Fruit fly (Drosophila melanogaster) whole organism, embryonic: Measurements from ENCODE around the gene CG9302.
A peak's percentile ranks its signal among the peaks of the same experiment; 100 is the strongest.

Experiments used
- Antp ChIP-seq: fragments of 200-800 bp; sonication (Bioruptor generic); optimal IDR thresholded peaks from 3 replicates; lab custom pipeline; 2016; ENCODE audit warnings: missing biosample characterization, missing genetic modification characterization
- Blimp-1 ChIP-seq: fragments of 200-800 bp; sonication (Bioruptor generic); optimal IDR thresholded peaks from 3 replicates; lab custom pipeline; 2018; ENCODE audit warnings: missing biosample characterization, missing genetic modification characterization, mild to moderate bottlenecking, moderate library complexity, missing genetic modification reagents
- CG10431 ChIP-seq: fragments of 200-800 bp; sonication (Bioruptor generic); optimal IDR thresholded peaks from 3 replicates; lab custom pipeline; 2018; ENCODE audit warnings: missing biosample characterization, mild to moderate bottlenecking, missing genetic modification characterization
- CG12104 ChIP-seq: fragments of 200-800 bp; sonication (Bioruptor generic); optimal IDR thresholded peaks from 3 replicates; lab custom pipeline; 2016; ENCODE audit warnings: missing biosample characterization, missing genetic modification characterization
- CG12299 ChIP-seq: fragments of 200-800 bp; sonication (Bioruptor generic); optimal IDR thresholded peaks from 2 replicates; lab custom pipeline; 2018; ENCODE audit warnings: missing biosample characterization, mild to moderate bottlenecking, missing genetic modification characterization
- CG1233 ChIP-seq: fragments of 200-800 bp; sonication (Bioruptor generic); optimal IDR thresholded peaks from 4 replicates; lab custom pipeline; 2018; ENCODE audit warnings: missing biosample characterization, mild to moderate bottlenecking, missing genetic modification characterization
- CG15601 ChIP-seq: fragments of 200-800 bp; sonication (Bioruptor generic); optimal IDR thresholded peaks from 3 replicates; lab custom pipeline; 2019; ENCODE audit warnings: missing biosample characterization, mild to moderate bottlenecking, missing genetic modification characterization, moderate library complexity
- CG2120 ChIP-seq: fragments of 200-800 bp; sonication (Bioruptor generic); optimal IDR thresholded peaks from 3 replicates; lab custom pipeline; 2016; ENCODE audit warnings: missing biosample characterization, missing genetic modification characterization
- CG31365 ChIP-seq: fragments of 200-800 bp; sonication (Bioruptor generic); optimal IDR thresholded peaks from 2 replicates; lab custom pipeline; 2018; ENCODE audit warnings: missing biosample characterization, mild to moderate bottlenecking, missing genetic modification characterization
- CG32767 ChIP-seq: fragments of 200-800 bp; sonication (Bioruptor generic); IDR thresholded peaks from 2 replicates; pipeline ENCODE4 v1.3.6; 2022; ENCODE audit warnings: missing biosample characterization, missing genetic modification characterization
- CG33213 ChIP-seq: fragments of 200-800 bp; sonication (Bioruptor generic); optimal IDR thresholded peaks from 3 replicates; lab custom pipeline; 2016; ENCODE audit warnings: missing biosample characterization, missing genetic modification characterization
- CG33557 ChIP-seq: fragments of 200-800 bp; sonication (Bioruptor generic); optimal IDR thresholded peaks from 2 replicates; lab custom pipeline; 2019; ENCODE audit warnings: missing biosample characterization, mild to moderate bottlenecking, missing genetic modification characterization, moderate library complexity
- CG4328 ChIP-seq: fragments of 200-800 bp; sonication (Bioruptor generic); optimal IDR thresholded peaks from 3 replicates; lab custom pipeline; 2017; ENCODE audit warnings: missing biosample characterization, missing genetic modification reagents, missing genetic modification characterization
- CG43689 ChIP-seq: fragments of 200-800 bp; sonication (Bioruptor generic); IDR thresholded peaks from 2 replicates; pipeline ENCODE4 v1.3.6; 2022; ENCODE audit warnings: missing biosample characterization, missing genetic modification characterization
- CG5180 ChIP-seq: fragments of 200-800 bp; sonication (Bioruptor generic); optimal IDR thresholded peaks from 3 replicates; lab custom pipeline; 2017; ENCODE audit warnings: missing biosample characterization, missing genetic modification characterization, mild to moderate bottlenecking, moderate library complexity, missing genetic modification reagents
- CG6272 ChIP-seq: fragments of 200-800 bp; sonication (Bioruptor generic); IDR thresholded peaks from 2 replicates; pipeline ENCODE4 v1.3.6; 2022; ENCODE audit warnings: missing biosample characterization, missing genetic modification characterization
- CG7357 ChIP-seq: fragments of 200-800 bp; sonication (Bioruptor generic); IDR thresholded peaks from 3 replicates; pipeline ENCODE4 v1.3.6; 2022; ENCODE audit warnings: missing biosample characterization, missing genetic modification characterization
- Dad ChIP-seq: fragments of 200-800 bp; sonication (Bioruptor generic); optimal IDR thresholded peaks from 3 replicates; lab custom pipeline; 2016; ENCODE audit warnings: missing biosample characterization, missing genetic modification characterization
- Dfd ChIP-seq, 2 experiments: fragments of >200 bp; optimal IDR thresholded peaks; 2 replicates each; lab custom pipeline; 2017; ENCODE audit warnings: missing biosample characterization in 2 of 2, missing genetic modification characterization in 2 of 2
- Eip74EF ChIP-seq, 2 experiments: fragments of 200-800 bp in 1 of 2; fragments of >200 bp in 1 of 2; sonication (Bioruptor generic) in 1 of 2; optimal IDR thresholded peaks; 2 replicates each; lab custom pipeline; 2017 to 2019; ENCODE audit warnings: missing biosample characterization in 2 of 2, missing genetic modification characterization in 2 of 2, mild to moderate bottlenecking in 1 of 2, moderate library complexity in 1 of 2
- H2.0 ChIP-seq: fragments of 200-800 bp; sonication (Bioruptor generic); IDR thresholded peaks from 2 replicates; pipeline ENCODE4 v1.3.6; 2022; ENCODE audit warnings: missing biosample characterization, missing genetic modification characterization
- HmgZ ChIP-seq: fragments of 200-800 bp; sonication (Bioruptor generic); optimal IDR thresholded peaks from 2 replicates; lab custom pipeline; 2018; ENCODE audit warnings: missing biosample characterization, mild to moderate bottlenecking, missing genetic modification characterization
- Hmr ChIP-seq: fragments of 200-800 bp; sonication (Bioruptor generic); optimal IDR thresholded peaks from 3 replicates; lab custom pipeline; 2017; ENCODE audit warnings: mild to moderate bottlenecking, missing biosample characterization, missing genetic modification reagents, missing genetic modification characterization
- Hmx ChIP-seq: fragments of 200-800 bp; sonication (Bioruptor generic); optimal IDR thresholded peaks from 2 replicates; lab custom pipeline; 2016; ENCODE audit warnings: missing biosample characterization, missing genetic modification characterization
- Optix ChIP-seq: fragments of 200-800 bp; sonication (Bioruptor generic); IDR thresholded peaks from 3 replicates; pipeline ENCODE4 v1.3.6; 2022; ENCODE audit warnings: missing biosample characterization, missing genetic modification characterization
- Ptx1 ChIP-seq: fragments of 200-800 bp; sonication (Bioruptor generic); IDR thresholded peaks from 2 replicates; pipeline ENCODE4 v1.3.6; 2022; ENCODE audit warnings: missing biosample characterization, missing genetic modification characterization
- Stat92E ChIP-seq, 3 experiments: fragments of >200 bp in 2 of 3; fragments of 200-800 bp in 1 of 3; sonication (Bioruptor generic) in 1 of 3; optimal IDR thresholded peaks; 2 replicates each; lab custom pipeline; 2017 to 2019; ENCODE audit warnings: missing biosample characterization in 3 of 3, missing genetic modification characterization in 3 of 3, mild to moderate bottlenecking in 1 of 3, moderate library complexity in 1 of 3
- bsh ChIP-seq, 2 experiments: fragments of 200-800 bp; sonication (Bioruptor generic); optimal IDR thresholded peaks; 2 replicates each; lab custom pipeline; 2017 to 2018; ENCODE audit warnings: mild to moderate bottlenecking in 2 of 2, missing biosample characterization in 2 of 2, missing genetic modification characterization in 2 of 2, moderate library complexity in 1 of 2
- cas ChIP-seq: fragments of 200-800 bp; sonication (Bioruptor generic); IDR thresholded peaks from 2 replicates; pipeline ENCODE4 v1.3.6; 2022; ENCODE audit warnings: missing biosample characterization, missing genetic modification characterization
- crp ChIP-seq, 2 experiments: fragments of 200-800 bp; sonication (Bioruptor generic); optimal IDR thresholded peaks; 2 replicates in 1 of 2; 3 replicates in 1 of 2; lab custom pipeline; 2017; ENCODE audit warnings: missing biosample characterization in 2 of 2, missing genetic modification characterization in 2 of 2, mild to moderate bottlenecking in 1 of 2, moderate library complexity in 1 of 2
- da ChIP-seq: fragments of 200-800 bp; sonication (Bioruptor generic); optimal IDR thresholded peaks from 2 replicates; lab custom pipeline; 2016; ENCODE audit warnings: missing biosample characterization, missing genetic modification characterization
- dan ChIP-seq: fragments of 200-800 bp; sonication (Bioruptor generic); IDR thresholded peaks from 2 replicates; pipeline ENCODE4 v1.3.6; 2022; ENCODE audit warnings: missing biosample characterization, missing genetic modification characterization
- emc ChIP-seq: fragments of 200-800 bp; sonication (Bioruptor generic); optimal IDR thresholded peaks from 2 replicates; lab custom pipeline; 2016; ENCODE audit warnings: missing biosample characterization, missing genetic modification characterization
- gfzf ChIP-seq: fragments of 200-800 bp; sonication (Bioruptor generic); optimal IDR thresholded peaks from 2 replicates; lab custom pipeline; 2016; ENCODE audit warnings: missing biosample characterization, mild to moderate bottlenecking, missing genetic modification characterization, moderate library complexity
- hbn ChIP-seq: fragments of 200-800 bp; sonication (Bioruptor generic); IDR thresholded peaks from 2 replicates; pipeline ENCODE4 v1.3.6; 2022; ENCODE audit warnings: missing biosample characterization, missing genetic modification characterization; ENCODE audit not compliant: partially characterized antibody
- lilli ChIP-seq: fragments of 200-800 bp; sonication (Bioruptor generic); optimal IDR thresholded peaks from 3 replicates; lab custom pipeline; 2016; ENCODE audit warnings: missing biosample characterization, missing genetic modification characterization
- lov ChIP-seq, 2 experiments: fragments of 200-800 bp in 1 of 2; fragments of >200 bp in 1 of 2; sonication (Bioruptor generic) in 1 of 2; IDR thresholded peaks in 1 of 2; optimal IDR thresholded peaks in 1 of 2; 2 replicates in 1 of 2; 3 replicates in 1 of 2; pipeline versions ENCODE4 v1.3.6 to Lab custom; 2017 to 2022; ENCODE audit warnings: missing biosample characterization in 1 of 2, missing genetic modification characterization in 1 of 2
- mirr ChIP-seq: fragments of 200-800 bp; sonication (Bioruptor generic); optimal IDR thresholded peaks from 3 replicates; lab custom pipeline; 2018; ENCODE audit warnings: missing biosample characterization, mild to moderate bottlenecking, missing genetic modification characterization
- mld ChIP-seq: fragments of 200-800 bp; sonication (Bioruptor generic); IDR thresholded peaks from 3 replicates; pipeline ENCODE4 v1.3.6; 2022; ENCODE audit warnings: missing biosample characterization, missing genetic modification characterization; ENCODE audit not compliant: partially characterized antibody
- onecut ChIP-seq: fragments of 200-800 bp; sonication (Bioruptor generic); IDR thresholded peaks from 2 replicates; pipeline ENCODE4 v1.3.6; 2022; ENCODE audit warnings: missing biosample characterization, missing genetic modification characterization
- p53 ChIP-seq: fragments of 200-800 bp; sonication (Bioruptor generic); optimal IDR thresholded peaks from 2 replicates; lab custom pipeline; 2016; ENCODE audit warnings: missing biosample characterization, missing genetic modification characterization
- pb ChIP-seq: fragments of 200-800 bp; sonication (Bioruptor generic); optimal IDR thresholded peaks from 3 replicates; lab custom pipeline; 2016; ENCODE audit warnings: missing biosample characterization, missing genetic modification characterization
- ro ChIP-seq: fragments of 200-800 bp; sonication (Bioruptor generic); IDR thresholded peaks from 2 replicates; pipeline ENCODE4 v1.3.6; 2022; ENCODE audit warnings: missing biosample characterization, missing genetic modification characterization
- sc ChIP-seq, 3 experiments: fragments of >200 bp in 2 of 3; fragments of 200-800 bp in 1 of 3; sonication (Bioruptor generic) in 1 of 3; optimal IDR thresholded peaks; 2 replicates in 2 of 3; 3 replicates in 1 of 3; lab custom pipeline; 2017; ENCODE audit warnings: mild to moderate bottlenecking in 1 of 3, missing biosample characterization in 1 of 3, missing genetic modification characterization in 1 of 3, missing genetic modification reagents in 1 of 3
- sd ChIP-seq: fragments of 200-800 bp; sonication (Bioruptor generic); optimal IDR thresholded peaks from 3 replicates; lab custom pipeline; 2018; ENCODE audit warnings: missing biosample characterization, mild to moderate bottlenecking, missing genetic modification characterization, moderate library complexity
- sens-2 ChIP-seq: fragments of 200-800 bp; sonication (Bioruptor generic); IDR thresholded peaks from 2 replicates; pipeline ENCODE4 v1.3.6; 2022; ENCODE audit warnings: missing biosample characterization, missing genetic modification characterization
- sob ChIP-seq: fragments of 200-800 bp; sonication (Bioruptor generic); IDR thresholded peaks from 2 replicates; pipeline ENCODE4 v1.3.6; 2022; ENCODE audit warnings: missing biosample characterization, missing genetic modification characterization
- ssp ChIP-seq: fragments of 200-800 bp; sonication (Bioruptor generic); IDR thresholded peaks from 2 replicates; pipeline ENCODE4 v1.3.6; 2022; ENCODE audit warnings: missing biosample characterization, missing genetic modification characterization
- tin ChIP-seq: fragments of 200-800 bp; sonication (Bioruptor generic); optimal IDR thresholded peaks from 3 replicates; lab custom pipeline; 2016; ENCODE audit warnings: missing biosample characterization, missing genetic modification characterization

The CG9302 gene

dm6 chr2L:13368940-13369339 lies 9.4 kb downstream of the CG9302 start, which contains the start of gene CG31855 (continued):
- peak; percentile 85 for TF ChIP-seq Ptx1 (GFP tag; lab: Robert Waterston, UW)
- TF ChIP-seq Hmr = peak; percentile 85
- peak; percentile 67 for TF ChIP-seq CG12104
- peak; percentile 73 for TF ChIP-seq onecut
- TF ChIP-seq p53 (GFP tag; lab: Kevin White, UChicago) = no peak
- no peak for TF ChIP-seq CG32767
- no peak for TF ChIP-seq hbn (GFP tag; lab: Robert Waterston, UW)
- TF ChIP-seq emc (GFP tag; lab: Kevin White, UChicago) = peak; percentile 3
- TF ChIP-seq dan (GFP tag; lab: Robert Waterston, UW) = no peak
- no peak for TF ChIP-seq lov (optimal IDR thresholded peaks at IDR 0.05; lab: Kevin White, UChicago)
- peak; percentile 62; the same call in 1 of the 3 replicates for TF ChIP-seq lov (GFP tag; IDR thresholded peaks at IDR 0.05; lab: Robert Waterston, UW)
- peak; percentile 71 for TF ChIP-seq Blimp-1 (GFP tag; lab: Kevin White, UChicago)
- TF ChIP-seq Dad (GFP tag; lab: Kevin White, UChicago) = peak; percentile 68
- peak; percentile 80 for TF ChIP-seq CG4328
- peak; percentile 73 for TF ChIP-seq CG1233 (GFP tag; lab: Kevin White, UChicago)
- TF ChIP-seq bsh (GFP tag; optimal IDR thresholded peaks at IDR 0.05; lab: Kevin White, UChicago) = peak; percentile 12 to 76
- TF ChIP-seq pb (GFP tag; lab: Kevin White, UChicago) = no peak
- TF ChIP-seq sd = peak; percentile 53
- TF ChIP-seq CG5180 (GFP tag; lab: Kevin White, UChicago) = peak; percentile 35
- TF ChIP-seq Hmx = peak; percentile 78
- TF ChIP-seq Stat92E (GFP tag; optimal IDR thresholded peaks at IDR 0.05; lab: Kevin White, UChicago) = no peak
- TF ChIP-seq Dfd (GFP tag; optimal IDR thresholded peaks at IDR 0.05; lab: Kevin White, UChicago) = no peak
- peak; percentile 77 for TF ChIP-seq CG6272 (GFP tag; lab: Robert Waterston, UW)
- TF ChIP-seq H2.0 (GFP tag; lab: Robert Waterston, UW) = peak; percentile 78
- TF ChIP-seq CG2120 (GFP tag; lab: Kevin White, UChicago) = peak; percentile 91
- TF ChIP-seq CG10431 = peak; percentile 67
- peak; percentile 78 for TF ChIP-seq CG12299
- peak; percentile 50 for TF ChIP-seq CG33213 (GFP tag; lab: Kevin White, UChicago)
- TF ChIP-seq sc (optimal IDR thresholded peaks at IDR 0.05; lab: Kevin White, UChicago) = no peak
- peak; percentile 49 for TF ChIP-seq sc (GFP tag; optimal IDR thresholded peaks at IDR 0.05; lab: Kevin White, UChicago)
- peak; percentile 17 for TF ChIP-seq da (GFP tag; lab: Kevin White, UChicago)
- TF ChIP-seq sob (GFP tag; lab: Robert Waterston, UW) = peak; percentile 95
- peak; percentile 88 for TF ChIP-seq tin (GFP tag; lab: Kevin White, UChicago)
- TF ChIP-seq crp (GFP tag; optimal IDR thresholded peaks at IDR 0.05; lab: Kevin White, UChicago) = peak in 1 of 2 experiments; percentile 42
- TF ChIP-seq ssp (GFP tag; lab: Robert Waterston, UW) = peak; percentile 50
- peak; percentile 39; the same call in 1 of the 2 replicates for TF ChIP-seq CG43689 (GFP tag; lab: Robert Waterston, UW)
- TF ChIP-seq CG33557 = peak; percentile 67
- 0 out of 3 replicates have a peak, but pooled peaks have one; percentile 25 for TF ChIP-seq Optix (GFP tag; lab: Robert Waterston, UW)
- peak in 1 of 2 experiments; percentile 18 for TF ChIP-seq Eip74EF (GFP tag; optimal IDR thresholded peaks at IDR 0.05; lab: Kevin White, UChicago)
- peak; percentile 17 for TF ChIP-seq CG31365 (tag; lab: Kevin White, UChicago)
- TF ChIP-seq cas (GFP tag; lab: Robert Waterston, UW) = peak; percentile 84
- peak; percentile 39; the same call in 1 of the 2 replicates for TF ChIP-seq ro (GFP tag; lab: Robert Waterston, UW)
- peak; percentile 93 for TF ChIP-seq lilli (GFP tag; lab: Kevin White, UChicago)
- TF ChIP-seq sens-2 (GFP tag; lab: Robert Waterston, UW) = peak; percentile 61
- peak; percentile 79 for TF ChIP-seq Antp (GFP tag; lab: Kevin White, UChicago)
- peak; percentile 22 for TF ChIP-seq gfzf (GFP tag; lab: Kevin White, UChicago)
- peak; percentile 73 for TF ChIP-seq CG15601 (tag; lab: Kevin White, UChicago)
- TF ChIP-seq CG7357 (GFP tag; lab: Robert Waterston, UW) = peak; percentile 14; the same call in 1 of the 3 replicates
- TF ChIP-seq HmgZ (tag; lab: Kevin White, UChicago) = peak; percentile 85
- TF ChIP-seq mirr = peak; percentile 66
- no peak for TF ChIP-seq mld (GFP tag; lab: Robert Waterston, UW)
